Fruit fly (Drosophila melanogaster) whole organism, adult: ENCODE data around the gene gdl-ORF39.

Experiments used
- CG11617 ChIP-seq: fragments of 200-800 bp; sonication (Bioruptor generic); optimal IDR thresholded peaks from 2 replicates; lab custom pipeline; 2017; ENCODE audit warnings: mild to moderate bottlenecking, missing biosample characterization, missing genetic modification reagents, missing genetic modification characterization
- Hr96 ChIP-seq: fragments of 200-800 bp; sonication (Bioruptor generic); optimal IDR thresholded peaks from 2 replicates; lab custom pipeline; 2016; ENCODE audit warnings: missing biosample characterization, missing genetic modification characterization
- cic ChIP-seq: fragments of 200-800 bp; sonication (Bioruptor generic); optimal IDR thresholded peaks from 2 replicates; lab custom pipeline; 2017; ENCODE audit warnings: missing biosample characterization, mild to moderate bottlenecking, missing genetic modification characterization, moderate library complexity
- pad ChIP-seq: fragments of 200-800 bp; sonication (Bioruptor generic); optimal IDR thresholded peaks from 3 replicates; lab custom pipeline; 2017; ENCODE audit warnings: missing biosample characterization, missing genetic modification characterization, mild to moderate bottlenecking, moderate library complexity, missing genetic modification reagents

DNA sequence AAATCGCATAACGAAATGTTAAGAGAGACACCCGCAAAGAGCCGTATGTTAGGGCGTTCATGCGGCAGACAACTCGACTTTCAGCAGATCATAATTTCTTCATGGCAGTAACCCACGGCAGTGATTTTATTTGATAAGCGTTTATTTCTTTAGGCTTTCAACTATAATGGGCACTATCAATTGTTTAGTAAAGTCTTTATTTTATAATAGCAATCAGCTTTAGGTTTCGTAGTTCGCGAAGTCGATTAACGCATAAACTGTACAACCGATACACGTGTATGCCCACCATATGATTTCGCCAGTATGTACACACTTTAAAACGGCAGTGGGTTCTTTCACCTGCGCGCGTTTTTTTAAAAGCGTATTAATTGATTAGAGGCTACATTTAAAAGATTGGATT is 1.0 kb upstream of the gdl-ORF39 start, which contains the start of gene CG7841:
- TF ChIP-seq pad (peak; percentile 90), CG11617 (GFP tag; lab: Kevin White, UChicago) (peak; percentile 99), Hr96 (GFP tag; lab: Kevin White, UChicago) (peak; percentile 98), cic (peak; percentile 87)
